ENCODE assay signal across 3 worm cellular contexts in the genomic region with DNA sequence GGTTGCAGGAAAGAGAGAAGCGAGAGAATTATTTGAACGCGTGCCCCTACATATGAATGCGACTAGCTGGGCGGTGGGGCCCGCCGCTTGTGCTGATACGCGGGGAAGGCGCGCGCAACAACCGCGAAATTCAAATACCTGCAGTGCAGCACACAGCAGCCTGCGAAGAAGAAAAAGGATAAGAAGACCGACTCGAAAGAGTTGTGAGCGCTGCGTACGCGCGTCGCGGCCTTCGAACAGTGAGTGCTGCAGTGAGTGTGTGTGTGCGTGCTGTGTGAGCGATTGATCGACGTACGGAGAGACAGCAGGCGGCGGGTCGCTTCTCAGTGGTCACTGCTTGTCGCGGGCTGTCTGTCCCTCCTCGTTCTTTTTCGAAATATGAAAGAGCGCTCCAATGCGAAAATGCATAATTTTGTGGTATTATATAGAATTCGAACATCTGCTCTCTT.
TF ChIP-seq lines count a peak whose summit lies in the region.

No protein-coding gene starts in this region.

TF ChIP-seq in whole organism, L1 larva, 84 proteins besides CTCF, POLR2A, EP300 and RAD21 (continued from another document and continues in another):
- peak; percentile 26 for TF ChIP-seq fos-1 (tag; optimal IDR thresholded peaks at IDR 0.05; lab: Kevin White, UChicago)
- no peak for TF ChIP-seq unc-30 (tag; optimal IDR thresholded peaks at IDR 0.05; lab: Kevin White, UChicago)
- no peak for TF ChIP-seq zag-1 (tag; optimal IDR thresholded peaks at IDR 0.05; lab: Kevin White, UChicago)
- TF ChIP-seq lin-13 (GFP tag; optimal IDR thresholded peaks at IDR 0.05; lab: Kevin White, UChicago): peak; percentile 71
- TF ChIP-seq swsn-7 (tag; optimal IDR thresholded peaks at IDR 0.05; lab: Kevin White, UChicago): peak; percentile 90
- peak; percentile 46 for TF ChIP-seq sox-4 (tag; optimal IDR thresholded peaks at IDR 0.05; lab: Kevin White, UChicago)
- peak in 1 of 2 experiments; percentile 20 for TF ChIP-seq egl-27 (tag; optimal IDR thresholded peaks at IDR 0.05; lab: Kevin White, UChicago)
- no peak for TF ChIP-seq F16B12.6 (tag; optimal IDR thresholded peaks at IDR 0.05; lab: Kevin White, UChicago)
- TF ChIP-seq nhr-20 (tag; optimal IDR thresholded peaks at IDR 0.05; lab: Kevin White, UChicago): peak; percentile 78
- peak; percentile 46 for TF ChIP-seq snpc-4 (tag; optimal IDR thresholded peaks at IDR 0.05; lab: Kevin White, UChicago)
- TF ChIP-seq C16A3.4 (tag; optimal IDR thresholded peaks at IDR 0.05; lab: Kevin White, UChicago): peak; percentile 81
- TF ChIP-seq ces-1 (GFP tag; optimal IDR thresholded peaks at IDR 0.05; lab: Kevin White, UChicago): no peak
- TF ChIP-seq isw-1 (GFP tag; IDR thresholded peaks at IDR 0.05; lab: Robert Waterston, UW): peak; percentile 48
- no peak for TF ChIP-seq hpl-2 (GFP tag; optimal IDR thresholded peaks at IDR 0.05; lab: Kevin White, UChicago)
- peak; percentile 38 for TF ChIP-seq fkh-10 (GFP tag; optimal IDR thresholded peaks at IDR 0.05; lab: Kevin White, UChicago)
- TF ChIP-seq nhr-237 (tag; optimal IDR thresholded peaks at IDR 0.05; lab: Kevin White, UChicago): no peak
- no peak for TF ChIP-seq Y116A8C.19 (tag; optimal IDR thresholded peaks at IDR 0.05; lab: Kevin White, UChicago; ENCODE audit: borderline replicate concordance)
- peak; percentile 61 for TF ChIP-seq dsc-1 (tag; optimal IDR thresholded peaks at IDR 0.05; lab: Kevin White, UChicago)
- no peak for TF ChIP-seq alr-1 (tag; optimal IDR thresholded peaks at IDR 0.05; lab: Kevin White, UChicago; ENCODE audit: borderline replicate concordance)
- peak; percentile 91 for TF ChIP-seq fkh-8 (tag; optimal IDR thresholded peaks at IDR 0.05; lab: Kevin White, UChicago)
- peak; percentile 76 for TF ChIP-seq nhr-47 (tag; optimal IDR thresholded peaks at IDR 0.05; lab: Kevin White, UChicago)
- no peak for TF ChIP-seq ztf-4 (tag; optimal IDR thresholded peaks at IDR 0.05; lab: Kevin White, UChicago)
- TF ChIP-seq tbx-2 (tag; optimal IDR thresholded peaks at IDR 0.05; lab: Kevin White, UChicago): peak; percentile 66
- peak; percentile 63 to 70 for TF ChIP-seq efl-1 (optimal IDR thresholded peaks at IDR 0.05; lab: Kevin White, UChicago)
- TF ChIP-seq efl-1 (GFP tag; optimal IDR thresholded peaks at IDR 0.05 in 1 of 2; lab: Kevin White, UChicago): peak; percentile 65 to 95
- no peak for TF ChIP-seq lin-39 (tag; optimal IDR thresholded peaks at IDR 0.05; lab: Kevin White, UChicago)
- TF ChIP-seq lin-35 (GFP tag; optimal IDR thresholded peaks at IDR 0.05; lab: Kevin White, UChicago): peak; percentile 65 to 73
- peak; percentile 99 for TF ChIP-seq lir-3 (tag; optimal IDR thresholded peaks at IDR 0.05; lab: Kevin White, UChicago; ENCODE audit: poor library complexity)
- no peak for TF ChIP-seq ceh-63 (GFP tag; optimal IDR thresholded peaks at IDR 0.05; lab: Kevin White, UChicago)
- TF ChIP-seq unc-130 (tag; optimal IDR thresholded peaks at IDR 0.05; lab: Kevin White, UChicago): no peak
- TF ChIP-seq fkh-4 (tag; optimal IDR thresholded peaks at IDR 0.05; lab: Kevin White, UChicago; ENCODE audit: borderline replicate concordance): no peak
- peak in 2 of 3 experiments; percentile 49 to 76 for TF ChIP-seq ceh-82 (tag; optimal IDR thresholded peaks at IDR 0.05; lab: Kevin White, UChicago)
- peak; percentile 77 for TF ChIP-seq nhr-77 (tag; optimal IDR thresholded peaks at IDR 0.05; lab: Kevin White, UChicago)
- no peak for TF ChIP-seq C04F5.9 (tag; optimal IDR thresholded peaks at IDR 0.05; lab: Kevin White, UChicago)
- TF ChIP-seq irx-1 (tag; optimal IDR thresholded peaks at IDR 0.05; lab: Kevin White, UChicago): peak; percentile 40
- TF ChIP-seq ceh-8 (GFP tag; optimal IDR thresholded peaks at IDR 0.05; lab: Kevin White, UChicago): peak; percentile 79
- TF ChIP-seq hlh-4 (tag; optimal IDR thresholded peaks at IDR 0.05; lab: Kevin White, UChicago): no peak
- peak in 2 of 6 experiments; percentile 16 to 29 for TF ChIP-seq elt-3 (tag; optimal IDR thresholded peaks at IDR 0.05; lab: Kevin White, UChicago)
- peak; percentile 85 for TF ChIP-seq jun-1 (tag; optimal IDR thresholded peaks at IDR 0.05; lab: Kevin White, UChicago)
- peak; percentile 50 for TF ChIP-seq xbp-1 (tag; optimal IDR thresholded peaks at IDR 0.05; lab: Kevin White, UChicago)
- 0 out of 2 replicates have a peak, but pooled peaks have one; percentile 47 for TF ChIP-seq ceh-88 (GFP tag; IDR thresholded peaks at IDR 0.05; lab: Robert Waterston, UW)

TF ChIP-seq in whole organism, L3 larva, 47 proteins besides CTCF, POLR2A, EP300 and RAD21 (continued from another document):
- TF ChIP-seq nfya-1 (tag; optimal IDR thresholded peaks at IDR 0.05; lab: Kevin White, UChicago; ENCODE audit: insufficient read depth) (peak; percentile 93), fos-1 (tag; optimal IDR thresholded peaks at IDR 0.05; lab: Kevin White, UChicago) (peak; percentile 36), pqm-1 (tag; optimal IDR thresholded peaks at IDR 0.05; lab: Kevin White, UChicago) (peak; percentile 45), R02D3.7 (tag; optimal IDR thresholded peaks at IDR 0.05; lab: Kevin White, UChicago) (peak; percentile 73), jun-1 (tag; optimal IDR thresholded peaks at IDR 0.05; lab: Kevin White, UChicago) (peak; percentile 89), ama-1 (optimal IDR thresholded peaks at IDR 0.05; lab: Kevin White, UChicago) (peak; percentile 59), skn-1 (tag; optimal IDR thresholded peaks at IDR 0.05; lab: Kevin White, UChicago) (peak; percentile 60), nhr-76 (tag; optimal IDR thresholded peaks at IDR 0.05; lab: Kevin White, UChicago) (no peak), eor-1 (tag; optimal IDR thresholded peaks at IDR 0.05; lab: Kevin White, UChicago) (no peak), elt-2 (tag; optimal IDR thresholded peaks at IDR 0.05; lab: Kevin White, UChicago) (peak; percentile 88), fkh-10 (GFP tag; optimal IDR thresholded peaks at IDR 0.05; lab: Kevin White, UChicago) (peak; percentile 68), egl-5 (tag; optimal IDR thresholded peaks at IDR 0.05; lab: Kevin White, UChicago) (peak; percentile 35), nhr-25 (tag; optimal IDR thresholded peaks at IDR 0.05; lab: Kevin White, UChicago) (peak; percentile 50), nhr-28 (tag; optimal IDR thresholded peaks at IDR 0.05; lab: Kevin White, UChicago) (no peak), egl-27 (tag; optimal IDR thresholded peaks at IDR 0.05; lab: Kevin White, UChicago) (peak; percentile 79), nhr-23 (tag; optimal IDR thresholded peaks at IDR 0.05; lab: Kevin White, UChicago) (peak; percentile 70)

TF ChIP-seq in whole organism, young adult, 124 proteins besides CTCF, POLR2A, EP300 and RAD21 (continued from another document and continues in another):
- TF ChIP-seq unc-62 (GFP tag; optimal IDR thresholded peaks at IDR 0.05; lab: Kevin White, UChicago) (peak; percentile 68), nhr-179 (tag; optimal IDR thresholded peaks at IDR 0.05; lab: Kevin White, UChicago) (no peak), lin-54 (GFP tag; optimal IDR thresholded peaks at IDR 0.05; lab: Kevin White, UChicago) (peak; percentile 78), Y53F4B.3 (GFP tag; IDR thresholded peaks at IDR 0.05; lab: Robert Waterston, UW) (no peak), repo-1 (tag; optimal IDR thresholded peaks at IDR 0.05; lab: Kevin White, UChicago) (peak; percentile 83), nhr-27 (tag; optimal IDR thresholded peaks at IDR 0.05; lab: Kevin White, UChicago) (no peak), tbp1 (GFP tag; optimal IDR thresholded peaks at IDR 0.05; lab: Kevin White, UChicago) (peak; percentile 64), mel-28 (tag; optimal IDR thresholded peaks at IDR 0.05; lab: Kevin White, UChicago; ENCODE audit: borderline replicate concordance) (no peak), sdz-38 (tag; optimal IDR thresholded peaks at IDR 0.05; lab: Kevin White, UChicago) (no peak), F10E7.11 (tag; optimal IDR thresholded peaks at IDR 0.05; lab: Kevin White, UChicago) (peak; percentile 23), rcor-1 (GFP tag; IDR thresholded peaks at IDR 0.05; lab: Robert Waterston, UW) (peak; percentile 61), madf-6 (GFP tag; IDR thresholded peaks at IDR 0.05; lab: Robert Waterston, UW) (peak; percentile 38; the same call in 1 of the 2 replicates), hrde-1 (tag; optimal IDR thresholded peaks at IDR 0.05; lab: Kevin White, UChicago; ENCODE audit: borderline replicate concordance) (no peak), snpc-4 (GFP tag; optimal IDR thresholded peaks at IDR 0.05; lab: Kevin White, UChicago) (peak; percentile 54), snpc-4 (tag; optimal IDR thresholded peaks at IDR 0.05; lab: Kevin White, UChicago) (peak; percentile 23 to 68 (median 42)), nfya-1 (tag; optimal IDR thresholded peaks at IDR 0.05; lab: Kevin White, UChicago; ENCODE audit: borderline replicate concordance, insufficient read depth) (no peak), B0019.2 (GFP tag; conservative IDR thresholded peaks at IDR 0.05; lab: Robert Waterston, UW) (no peak), ama-1 (optimal IDR thresholded peaks at IDR 0.05; lab: Kevin White, UChicago) (no peak), ama-1 (GFP tag; optimal IDR thresholded peaks at IDR 0.05; lab: Kevin White, UChicago) (peak in 1 of 2 experiments; percentile 18), zfh-2 (GFP tag; conservative IDR thresholded peaks at IDR 0.05; lab: Robert Waterston, UW) (peak; percentile 100), sea-2 (GFP tag; IDR thresholded peaks at IDR 0.05; lab: Robert Waterston, UW) (0 out of 2 replicates have a peak, but pooled peaks have one; percentile 79), nhr-120 (GFP tag; IDR thresholded peaks at IDR 0.05; lab: Robert Waterston, UW) (no peak), ceh-91 (GFP tag; IDR thresholded peaks at IDR 0.05; lab: Robert Waterston, UW) (peak; percentile 60), aptf-3 (GFP tag; IDR thresholded peaks at IDR 0.05; lab: Robert Waterston, UW) (no peak), snpc-1.1 (tag; optimal IDR thresholded peaks at IDR 0.05; lab: Kevin White, UChicago; ENCODE audit: insufficient read depth) (no peak), egl-18 (GFP tag; IDR thresholded peaks at IDR 0.05; lab: Robert Waterston, UW) (0 out of 2 replicates have a peak, but pooled peaks have one; percentile 66), ceh-79 (tag; optimal IDR thresholded peaks at IDR 0.05; lab: Kevin White, UChicago) (no peak), hlh-12 (tag; optimal IDR thresholded peaks at IDR 0.05; lab: Kevin White, UChicago) (no peak), athp-1 (tag; optimal IDR thresholded peaks at IDR 0.05; lab: Kevin White, UChicago) (peak; percentile 82), F33H1.4 (GFP tag; IDR thresholded peaks at IDR 0.05; lab: Robert Waterston, UW) (peak; percentile 38), hlh-26 (GFP tag; conservative IDR thresholded peaks at IDR 0.05; lab: Robert Waterston, UW) (no peak), F23B12.7 (tag; optimal IDR thresholded peaks at IDR 0.05; lab: Kevin White, UChicago; ENCODE audit: insufficient read depth) (peak; percentile 22), ztf-18 (tag; optimal IDR thresholded peaks at IDR 0.05; lab: Kevin White, UChicago) (peak; percentile 78), T26A5.8 (tag; optimal IDR thresholded peaks at IDR 0.05; lab: Kevin White, UChicago) (peak; percentile 18), lir-1 (GFP tag; conservative IDR thresholded peaks at IDR 0.05; lab: Robert Waterston, UW) (peak; percentile 95), K12H6.12 (tag; optimal IDR thresholded peaks at IDR 0.05; lab: Kevin White, UChicago) (peak; percentile 98), egrh-3 (GFP tag; IDR thresholded peaks at IDR 0.05; lab: Robert Waterston, UW) (peak; percentile 88), pbrm-1 (GFP tag; IDR thresholded peaks at IDR 0.05; lab: Robert Waterston, UW) (peak; percentile 65), lsl-1 (GFP tag; optimal IDR thresholded peaks at IDR 0.05; lab: Kevin White, UChicago) (peak; percentile 22), madf-10 (tag; optimal IDR thresholded peaks at IDR 0.05; lab: Kevin White, UChicago) (peak; percentile 90), F57C9.4 (tag; optimal IDR thresholded peaks at IDR 0.05; lab: Kevin White, UChicago) (no peak), F57A8.1 (GFP tag; optimal IDR thresholded peaks at IDR 0.05; lab: Kevin White, UChicago) (no peak), ceh-40 (GFP tag; IDR thresholded peaks at IDR 0.05; lab: Robert Waterston, UW) (0 out of 2 replicates have a peak, but pooled peaks have one; percentile 30), hsf-1 (GFP tag; IDR thresholded peaks at IDR 0.05; lab: Robert Waterston, UW) (0 out of 2 replicates have a peak, but pooled peaks have one; percentile 38), rpc-1 (optimal IDR thresholded peaks at IDR 0.05; lab: Kevin White, UChicago) (no peak), rpc-1 (tag; optimal IDR thresholded peaks at IDR 0.05; lab: Kevin White, UChicago) (no peak), let-607 (tag; optimal IDR thresholded peaks at IDR 0.05; lab: Kevin White, UChicago) (peak; percentile 76 to 84), atf-7 (tag; optimal IDR thresholded peaks at IDR 0.05; lab: Kevin White, UChicago) (peak; percentile 83), cebp-2 (GFP tag; IDR thresholded peaks at IDR 0.05; lab: Robert Waterston, UW) (0 out of 2 replicates have a peak, but pooled peaks have one; percentile 21), bed-2 (GFP tag; IDR thresholded peaks at IDR 0.05; lab: Robert Waterston, UW) (no peak), hmg-20 (GFP tag; IDR thresholded peaks at IDR 0.05; lab: Robert Waterston, UW) (no peak), tlf-1 (GFP tag; optimal IDR thresholded peaks at IDR 0.05; lab: Kevin White, UChicago) (peak; percentile 67), K11D2.4 (GFP tag; IDR thresholded peaks at IDR 0.05; lab: Robert Waterston, UW) (peak; percentile 93), xnd-1 (tag; optimal IDR thresholded peaks at IDR 0.05; lab: Kevin White, UChicago) (no peak), madf-8 (GFP tag; conservative IDR thresholded peaks at IDR 0.05; lab: Robert Waterston, UW) (0 out of 2 replicates have a peak, but pooled peaks have one; percentile 14), Y67H2A.10 (GFP tag; conservative IDR thresholded peaks at IDR 0.05; lab: Robert Waterston, UW) (peak; percentile 41; the same call in 1 of the 2 replicates), ekl-4 (GFP tag; IDR thresholded peaks at IDR 0.05; lab: Robert Waterston, UW) (peak; percentile 89), hmg-1.2 (GFP tag; IDR thresholded peaks at IDR 0.05; lab: Robert Waterston, UW) (peak; percentile 68), efl-1 (GFP tag; optimal IDR thresholded peaks at IDR 0.05; lab: Kevin White, UChicago) (peak; percentile 30), B0336.3 (GFP tag; IDR thresholded peaks at IDR 0.05; lab: Robert Waterston, UW) (peak; percentile 90), ztf-25 (GFP tag; IDR thresholded peaks at IDR 0.05; lab: Robert Waterston, UW) (no peak), ZK185.1 (tag; optimal IDR thresholded peaks at IDR 0.05; lab: Kevin White, UChicago; ENCODE audit: poor library complexity, severe bottlenecking) (peak; percentile 41), B0261.1 (tag; optimal IDR thresholded peaks at IDR 0.05; lab: Kevin White, UChicago) (no peak), dpl-1 (GFP tag; optimal IDR thresholded peaks at IDR 0.05; lab: Kevin White, UChicago) (no peak), snpc-3.4 (tag; optimal IDR thresholded peaks at IDR 0.05; lab: Kevin White, UChicago) (peak; percentile 17), dpff-1 (tag; optimal IDR thresholded peaks at IDR 0.05; lab: Kevin White, UChicago) (no peak), pha-4 (tag; optimal IDR thresholded peaks at IDR 0.05; lab: Kevin White, UChicago) (no peak), F52B5.7 (tag; optimal IDR thresholded peaks at IDR 0.05; lab: Kevin White, UChicago) (peak; percentile 81), lin-40 (tag; optimal IDR thresholded peaks at IDR 0.05; lab: Kevin White, UChicago) (peak; percentile 90), cebp-1 (GFP tag; IDR thresholded peaks at IDR 0.05; lab: Robert Waterston, UW) (peak; percentile 78), cebp-1 (tag; optimal IDR thresholded peaks at IDR 0.05; lab: Kevin White, UChicago) (peak; percentile 92), ceh-58 (GFP tag; IDR thresholded peaks at IDR 0.05; lab: Robert Waterston, UW) (no peak), F22D6.2 (tag; optimal IDR thresholded peaks at IDR 0.05; lab: Kevin White, UChicago) (peak; percentile 70), bed-1 (GFP tag; IDR thresholded peaks at IDR 0.05; lab: Robert Waterston, UW) (no peak)
